Fruit fly (Drosophila melanogaster): Measurements from ENCODE around the gene CG9312.

CG9312 gene

dm6 chr3R:13793979-13794665, 28.6 kb downstream of the CG9312 start (continued):
- TF ChIP-seq p53 (GFP tag; optimal IDR thresholded peaks at IDR 0.05) = no peak
- peak; percentile 4 for TF ChIP-seq CG18476 (GFP tag; optimal IDR thresholded peaks at IDR 0.05)
- TF ChIP-seq pb (GFP tag; optimal IDR thresholded peaks at IDR 0.05) = no peak
- TF ChIP-seq Doc2 (GFP tag; IDR thresholded peaks at IDR 0.05) = no peak
- no peak for TF ChIP-seq mld (GFP tag; IDR thresholded peaks at IDR 0.05; ENCODE audit: partially characterized antibody)
- peak; percentile 84 for TF ChIP-seq Oli (tag; optimal IDR thresholded peaks at IDR 0.05)
- peak; percentile 33 for TF ChIP-seq CG18764 (GFP tag; optimal IDR thresholded peaks at IDR 0.05)
- peak; percentile 57 for TF ChIP-seq Max (GFP tag; optimal IDR thresholded peaks at IDR 0.05)
- TF ChIP-seq CG33557 (GFP tag; optimal IDR thresholded peaks at IDR 0.05) = peak; percentile 44
- no peak for TF ChIP-seq nom (GFP tag; optimal IDR thresholded peaks at IDR 0.05)
- TF ChIP-seq ftz-f1 (GFP tag; optimal IDR thresholded peaks at IDR 0.05) = no peak
- peak; percentile 33 for TF ChIP-seq Usf (GFP tag; optimal IDR thresholded peaks at IDR 0.05)
- TF ChIP-seq al (GFP tag; IDR thresholded peaks at IDR 0.05) = no peak
- TF ChIP-seq CG10565 (GFP tag; optimal IDR thresholded peaks at IDR 0.05) = no peak
- TF ChIP-seq crp (GFP tag; optimal IDR thresholded peaks at IDR 0.05) = no peak
- no peak for TF ChIP-seq exex (tag; optimal IDR thresholded peaks at IDR 0.05)
- TF ChIP-seq Dfd (GFP tag; optimal IDR thresholded peaks at IDR 0.05) = no peak
- no peak for TF ChIP-seq MESR4 (GFP tag; optimal IDR thresholded peaks at IDR 0.05)
- TF ChIP-seq CG13287 (GFP tag; IDR thresholded peaks at IDR 0.05; ENCODE audit: partially characterized antibody) = no peak
- TF ChIP-seq stwl (tag; optimal IDR thresholded peaks at IDR 0.05) = no peak
- TF ChIP-seq ATbp (GFP tag; optimal IDR thresholded peaks at IDR 0.05) = peak; percentile 84
- no peak for TF ChIP-seq fd64A (GFP tag; optimal IDR thresholded peaks at IDR 0.05)
- TF ChIP-seq dm (GFP tag; optimal IDR thresholded peaks at IDR 0.05) = no peak
- TF ChIP-seq CG11560 (tag; IDR thresholded peaks at IDR 0.05) = no peak
- peak; percentile 73 for TF ChIP-seq CG17359 (tag; optimal IDR thresholded peaks at IDR 0.05)
- peak; percentile 35 for TF ChIP-seq TFAM (GFP tag; optimal IDR thresholded peaks at IDR 0.05)
- TF ChIP-seq fd102C (GFP tag; optimal IDR thresholded peaks at IDR 0.05) = no peak
- TF ChIP-seq Hr78 (GFP tag; optimal IDR thresholded peaks at IDR 0.05) = peak in 1 of 2 experiments; percentile 67
- TF ChIP-seq CG10274 (GFP tag; optimal IDR thresholded peaks at IDR 0.05) = no peak
- TF ChIP-seq org-1 (GFP tag; optimal IDR thresholded peaks at IDR 0.05) = peak; percentile 32
- TF ChIP-seq Xbp1 (GFP tag; optimal IDR thresholded peaks at IDR 0.05) = peak; percentile 73
- no peak for TF ChIP-seq ro (GFP tag; IDR thresholded peaks at IDR 0.05)
- peak; percentile 71 for TF ChIP-seq oc (tag; optimal IDR thresholded peaks at IDR 0.05)
- TF ChIP-seq Bteb2 (GFP tag; optimal IDR thresholded peaks at IDR 0.05) = no peak
- peak; percentile 42 for TF ChIP-seq CG13123 (GFP tag; optimal IDR thresholded peaks at IDR 0.05)
- peak; percentile 40 for TF ChIP-seq Six4 (GFP tag; optimal IDR thresholded peaks at IDR 0.05)
- TF ChIP-seq CG4617 (GFP tag; optimal IDR thresholded peaks at IDR 0.05; ENCODE audit: borderline replicate concordance) = peak; percentile 6
- peak; percentile 57 for TF ChIP-seq salm (tag; optimal IDR thresholded peaks at IDR 0.05)
- peak; percentile 71 for TF ChIP-seq CG7556 (GFP tag; optimal IDR thresholded peaks at IDR 0.05)
- TF ChIP-seq CG11504 (tag; optimal IDR thresholded peaks at IDR 0.05) = peak; percentile 81
- peak; percentile 64 for TF ChIP-seq HLH3B (GFP tag; IDR thresholded peaks at IDR 0.05)
- no peak for TF ChIP-seq Bdp1 (GFP tag; optimal IDR thresholded peaks at IDR 0.05)
- no peak for TF ChIP-seq HLH4C (GFP tag; IDR thresholded peaks at IDR 0.05; ENCODE audit: partially characterized antibody)
- peak; percentile 14 for TF ChIP-seq CG16815 (GFP tag; optimal IDR thresholded peaks at IDR 0.05)
- peak; percentile 80 for TF ChIP-seq Med (GFP tag)
- TF ChIP-seq croc (GFP tag; conservative IDR thresholded peaks at IDR 0.05) = peak; percentile 75
- no peak for TF ChIP-seq unc-4 (GFP tag; IDR thresholded peaks at IDR 0.05; ENCODE audit: partially characterized antibody)
- peak; percentile 92 for TF ChIP-seq CG5180 (GFP tag; optimal IDR thresholded peaks at IDR 0.05)

All from whole organism, embryonic.